Worm (Caenorhabditis elegans): ENCODE data around the gene Y51H7C.7.

ce11 chrII:1376795-1377194, 25.6 kb upstream of the Y51H7C.7 start:
- no peak for TF ChIP-seq dao-5 (tag; optimal IDR thresholded peaks at IDR 0.05)
- TF ChIP-seq W03F9.2 (tag; optimal IDR thresholded peaks at IDR 0.05) = no peak
- no peak for TF ChIP-seq him-1 (tag; optimal IDR thresholded peaks at IDR 0.05)

Measured in whole organism, L4/young adult.